Comparison of ENCODE assay signal across 6 worm cellular contexts in the genomic region with DNA sequence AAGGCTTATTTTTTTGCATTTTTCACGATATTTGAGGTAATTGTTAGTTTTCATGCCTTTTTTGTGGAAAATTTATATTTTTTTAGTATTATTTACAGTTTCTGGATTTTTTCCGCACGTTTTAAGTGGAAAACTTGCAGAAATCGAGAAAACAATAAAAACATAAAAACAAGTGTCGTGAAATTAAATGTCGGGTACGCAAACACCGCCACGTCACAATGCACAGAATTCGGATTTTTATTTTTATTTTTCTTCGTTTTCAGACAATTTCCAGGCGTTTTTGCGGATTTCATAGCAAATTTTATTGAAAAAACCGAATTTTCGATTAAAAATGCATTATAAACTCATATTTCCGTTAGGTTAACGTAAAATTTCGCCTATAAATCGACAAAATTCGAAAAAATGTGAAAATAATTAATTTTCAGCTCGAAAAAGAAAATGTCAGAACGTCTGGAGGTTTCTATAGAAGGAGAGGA.
A peak's percentile ranks its signal among the peaks of the same experiment; 100 is the strongest.
TF ChIP-seq lines count a peak whose summit lies in the region.

C35B1.2 (plus strand) TSS at position 426 of the 476 bp plus-strand sequence.

TF ChIP-seq in whole organism, L1 larva, 84 proteins besides CTCF, POLR2A, EP300 and RAD21 (continues in another document):
- TF ChIP-seq lin-39 (tag; optimal IDR thresholded peaks at IDR 0.05; lab: Kevin White, UChicago), result peak; percentile 28
- TF ChIP-seq xbp-1 (tag; optimal IDR thresholded peaks at IDR 0.05; lab: Kevin White, UChicago), result peak; percentile 29
- TF ChIP-seq nhr-71 (tag; optimal IDR thresholded peaks at IDR 0.05; lab: Kevin White, UChicago), result peak; percentile 43
- no peak for TF ChIP-seq lin-14 (GFP tag; optimal IDR thresholded peaks at IDR 0.05; lab: Kevin White, UChicago)
- peak; percentile 43 for TF ChIP-seq mep-1 (tag; optimal IDR thresholded peaks at IDR 0.05; lab: Kevin White, UChicago)
- TF ChIP-seq lsy-2 (tag; optimal IDR thresholded peaks at IDR 0.05; lab: Kevin White, UChicago), result peak; percentile 43 to 48
- TF ChIP-seq F16B12.6 (tag; optimal IDR thresholded peaks at IDR 0.05; lab: Kevin White, UChicago), result peak; percentile 86
- TF ChIP-seq dsc-1 (tag; optimal IDR thresholded peaks at IDR 0.05; lab: Kevin White, UChicago), result peak; percentile 29
- no peak for TF ChIP-seq ceh-82 (tag; optimal IDR thresholded peaks at IDR 0.05; lab: Kevin White, UChicago)
- TF ChIP-seq lin-35 (GFP tag; optimal IDR thresholded peaks at IDR 0.05; lab: Kevin White, UChicago), result peak in 1 of 2 experiments; percentile 17
- TF ChIP-seq nhr-11 (tag; optimal IDR thresholded peaks at IDR 0.05; lab: Kevin White, UChicago), result no peak
- TF ChIP-seq snu-23 (GFP tag; optimal IDR thresholded peaks at IDR 0.05; lab: Kevin White, UChicago), result peak; percentile 41
- TF ChIP-seq unc-62 (GFP tag; optimal IDR thresholded peaks at IDR 0.05; lab: Kevin White, UChicago), result no peak

TF ChIP-seq in whole organism, L2 larva, 48 proteins besides CTCF, POLR2A, EP300 and RAD21:
- TF ChIP-seq unc-55 (GFP tag; optimal IDR thresholded peaks at IDR 0.05; lab: Kevin White, UChicago) (peak; percentile 39), crh-2 (tag; optimal IDR thresholded peaks at IDR 0.05; lab: Kevin White, UChicago) (peak; percentile 61), sma-3 (GFP tag; optimal IDR thresholded peaks at IDR 0.05; lab: Kevin White, UChicago) (peak; percentile 37), C34F6.9 (tag; optimal IDR thresholded peaks at IDR 0.05; lab: Kevin White, UChicago) (peak; percentile 20), egl-27 (tag; optimal IDR thresholded peaks at IDR 0.05; lab: Kevin White, UChicago) (no peak), lsy-2 (tag; optimal IDR thresholded peaks at IDR 0.05; lab: Kevin White, UChicago) (peak in 1 of 2 experiments; percentile 57)

TF ChIP-seq in whole organism, L3 larva, 47 proteins besides CTCF, POLR2A, EP300 and RAD21:
- TF ChIP-seq nhr-28 (tag; optimal IDR thresholded peaks at IDR 0.05; lab: Kevin White, UChicago) (no peak), egl-5 (tag; optimal IDR thresholded peaks at IDR 0.05; lab: Kevin White, UChicago) (no peak), eor-1 (tag; optimal IDR thresholded peaks at IDR 0.05; lab: Kevin White, UChicago) (no peak), nhr-67 (tag; optimal IDR thresholded peaks at IDR 0.05; lab: Kevin White, UChicago) (no peak), ztf-11 (tag; optimal IDR thresholded peaks at IDR 0.05; lab: Kevin White, UChicago) (no peak), sea-2 (GFP tag; optimal IDR thresholded peaks at IDR 0.05; lab: Kevin White, UChicago) (no peak), ceh-9 (tag; optimal IDR thresholded peaks at IDR 0.05; lab: Kevin White, UChicago) (no peak), hmg-11 (tag; optimal IDR thresholded peaks at IDR 0.05; lab: Kevin White, UChicago) (peak; percentile 4), fos-1 (tag; optimal IDR thresholded peaks at IDR 0.05; lab: Kevin White, UChicago) (no peak), nhr-43 (tag; optimal IDR thresholded peaks at IDR 0.05; lab: Kevin White, UChicago; ENCODE audit: poor library complexity, severe bottlenecking) (no peak), elt-2 (tag; optimal IDR thresholded peaks at IDR 0.05; lab: Kevin White, UChicago) (no peak), elt-1 (tag; optimal IDR thresholded peaks at IDR 0.05; lab: Kevin White, UChicago) (no peak), aly-2 (tag; optimal IDR thresholded peaks at IDR 0.05; lab: Kevin White, UChicago) (no peak), nfya-1 (tag; optimal IDR thresholded peaks at IDR 0.05; lab: Kevin White, UChicago; ENCODE audit: insufficient read depth) (peak; percentile 14), lin-15B (tag; optimal IDR thresholded peaks at IDR 0.05; lab: Kevin White, UChicago) (peak; percentile 2), jun-1 (tag; optimal IDR thresholded peaks at IDR 0.05; lab: Kevin White, UChicago) (no peak)

TF ChIP-seq in whole organism, L4 larva, 104 proteins besides CTCF, POLR2A, EP300 and RAD21 (continues in another document):
- TF ChIP-seq egl-43 (GFP tag; IDR thresholded peaks at IDR 0.05; lab: Robert Waterston, UW), result no peak
- no peak for TF ChIP-seq spr-3 (GFP tag; optimal IDR thresholded peaks at IDR 0.05; lab: Kevin White, UChicago)
- TF ChIP-seq T26A8.4 (GFP tag; IDR thresholded peaks at IDR 0.05; lab: Robert Waterston, UW), result no peak
- TF ChIP-seq egl-27 (tag; optimal IDR thresholded peaks at IDR 0.05; lab: Kevin White, UChicago), result no peak
- no peak for TF ChIP-seq nhr-25 (tag; optimal IDR thresholded peaks at IDR 0.05; lab: Kevin White, UChicago; ENCODE audit: borderline replicate concordance, insufficient read depth)
- TF ChIP-seq nhr-111 (GFP tag; optimal IDR thresholded peaks at IDR 0.05; lab: Kevin White, UChicago), result no peak
- TF ChIP-seq jun-1 (tag; optimal IDR thresholded peaks at IDR 0.05; lab: Kevin White, UChicago), result no peak
- TF ChIP-seq fkh-10 (GFP tag; optimal IDR thresholded peaks at IDR 0.05; lab: Kevin White, UChicago), result no peak
- peak; percentile 42 for TF ChIP-seq lin-38 (GFP tag; IDR thresholded peaks at IDR 0.05; lab: Robert Waterston, UW)
- no peak for TF ChIP-seq spr-1 (tag; optimal IDR thresholded peaks at IDR 0.05; lab: Kevin White, UChicago)
- no peak for TF ChIP-seq aha-1 (tag; lab: Kevin White, UChicago)
- no peak for TF ChIP-seq hlh-30 (tag; optimal IDR thresholded peaks at IDR 0.05; lab: Kevin White, UChicago; ENCODE audit: insufficient read depth)
- no peak for TF ChIP-seq ztf-11 (tag; optimal IDR thresholded peaks at IDR 0.05; lab: Kevin White, UChicago)
- TF ChIP-seq ceh-20 (GFP tag; IDR thresholded peaks at IDR 0.05; lab: Robert Waterston, UW), result no peak
- TF ChIP-seq ceh-32 (tag; optimal IDR thresholded peaks at IDR 0.05; lab: Kevin White, UChicago; ENCODE audit: poor library complexity), result no peak
- no peak for TF ChIP-seq zip-2 (tag; optimal IDR thresholded peaks at IDR 0.05; lab: Kevin White, UChicago)
- 0 out of 2 replicates have a peak, but pooled peaks have one; percentile 26 for TF ChIP-seq php-3 (GFP tag; IDR thresholded peaks at IDR 0.05; lab: Robert Waterston, UW)
- no peak for TF ChIP-seq snpc-4 (tag; optimal IDR thresholded peaks at IDR 0.05; lab: Kevin White, UChicago)
- no peak for TF ChIP-seq Y48G9A.11 (GFP tag; IDR thresholded peaks at IDR 0.05; lab: Robert Waterston, UW)

TF ChIP-seq in whole organism, mixed stage, embryonic, 35 proteins besides CTCF, POLR2A, EP300 and RAD21:
- TF ChIP-seq lsy-2 (tag; optimal IDR thresholded peaks at IDR 0.05; lab: Kevin White, UChicago) (peak; percentile 9), ces-1 (GFP tag; optimal IDR thresholded peaks at IDR 0.05; lab: Kevin White, UChicago) (peak; percentile 13), hlh-1 (tag; optimal IDR thresholded peaks at IDR 0.05; lab: Kevin White, UChicago) (no peak), snpc-4 (tag; optimal IDR thresholded peaks at IDR 0.05; lab: Kevin White, UChicago) (no peak), mls-2 (tag; optimal IDR thresholded peaks at IDR 0.05; lab: Kevin White, UChicago) (no peak), unc-120 (tag; optimal IDR thresholded peaks at IDR 0.05; lab: Kevin White, UChicago; ENCODE audit: poor library complexity, severe bottlenecking) (no peak), sptf-1 (tag; optimal IDR thresholded peaks at IDR 0.05; lab: Kevin White, UChicago) (no peak), mep-1 (tag; optimal IDR thresholded peaks at IDR 0.05; lab: Kevin White, UChicago) (no peak), M03D4.4 (tag; optimal IDR thresholded peaks at IDR 0.05; lab: Kevin White, UChicago) (no peak), tbx-8 (GFP tag; optimal IDR thresholded peaks at IDR 0.05; lab: Kevin White, UChicago) (no peak), nhr-2 (tag; optimal IDR thresholded peaks at IDR 0.05; lab: Kevin White, UChicago) (no peak), ceh-39 (tag; optimal IDR thresholded peaks at IDR 0.05; lab: Kevin White, UChicago) (no peak), lin-32 (GFP tag; optimal IDR thresholded peaks at IDR 0.05; lab: Kevin White, UChicago) (no peak)
TF ChIP-seq in whole organism, mixed stage, embryonic: peak in this region for 2.

TF ChIP-seq in whole organism, young adult, 124 proteins besides CTCF, POLR2A, EP300 and RAD21:
- TF ChIP-seq Y95B8A.8 (GFP tag; IDR thresholded peaks at IDR 0.05; lab: Robert Waterston, UW), result no peak
- no peak for TF ChIP-seq snpc-4 (GFP tag; optimal IDR thresholded peaks at IDR 0.05; lab: Kevin White, UChicago)
- peak in 1 of 4 experiments; percentile 9 for TF ChIP-seq snpc-4 (tag; optimal IDR thresholded peaks at IDR 0.05; lab: Kevin White, UChicago)
- TF ChIP-seq rpc-1 (optimal IDR thresholded peaks at IDR 0.05; lab: Kevin White, UChicago), result no peak
- no peak for TF ChIP-seq rpc-1 (tag; optimal IDR thresholded peaks at IDR 0.05; lab: Kevin White, UChicago)
- peak; percentile 1 for TF ChIP-seq F23B12.7 (tag; optimal IDR thresholded peaks at IDR 0.05; lab: Kevin White, UChicago; ENCODE audit: insufficient read depth)
- peak; percentile 21 for TF ChIP-seq efl-1 (GFP tag; optimal IDR thresholded peaks at IDR 0.05; lab: Kevin White, UChicago)
- TF ChIP-seq ztf-22 (GFP tag; optimal IDR thresholded peaks at IDR 0.05; lab: Kevin White, UChicago), result no peak
- TF ChIP-seq T07F8.4 (tag; optimal IDR thresholded peaks at IDR 0.05; lab: Kevin White, UChicago), result no peak
- 0 out of 2 replicates have a peak, but pooled peaks have one; percentile 13 for TF ChIP-seq F33H1.4 (GFP tag; IDR thresholded peaks at IDR 0.05; lab: Robert Waterston, UW)
- no peak for TF ChIP-seq lin-26 (GFP tag; IDR thresholded peaks at IDR 0.05; lab: Robert Waterston, UW)
- TF ChIP-seq athp-1 (tag; optimal IDR thresholded peaks at IDR 0.05; lab: Kevin White, UChicago), result peak; percentile 93
- peak; percentile 5 for TF ChIP-seq lsl-1 (GFP tag; optimal IDR thresholded peaks at IDR 0.05; lab: Kevin White, UChicago)
- 0 out of 2 replicates have a peak, but pooled peaks have one; percentile 9 for TF ChIP-seq mcd-1 (GFP tag; IDR thresholded peaks at IDR 0.05; lab: Robert Waterston, UW)
- TF ChIP-seq sptf-2 (GFP tag; optimal IDR thresholded peaks at IDR 0.05; lab: Kevin White, UChicago), result no peak
TF ChIP-seq in whole organism, young adult: peak in this region for 7.
